Fruit fly (Drosophila melanogaster) whole organism, prepupa: Measurements from ENCODE around the gene pigeon.

ENCODE experiments used
- Blimp-1 ChIP-seq: fragments of 200-800 bp; sonication (Bioruptor generic); optimal IDR thresholded peaks from 3 replicates; lab custom pipeline; 2017; ENCODE audit warnings: missing biosample characterization, missing genetic modification characterization, mild to moderate bottlenecking, moderate library complexity, missing genetic modification reagents
- CG10669 ChIP-seq: fragments of 200-800 bp; sonication (Bioruptor generic); optimal IDR thresholded peaks from 3 replicates; lab custom pipeline; 2018; ENCODE audit warnings: missing biosample characterization, mild to moderate bottlenecking, missing genetic modification characterization, moderate library complexity
- CG11762 ChIP-seq: fragments of 200-800 bp; sonication (Bioruptor generic); optimal IDR thresholded peaks from 3 replicates; lab custom pipeline; 2016; ENCODE audit warnings: missing biosample characterization, missing genetic modification characterization; ENCODE audit not compliant: insufficient read depth
- CG15336 ChIP-seq: fragments of 200-800 bp; sonication (Bioruptor generic); IDR thresholded peaks from 2 replicates; pipeline ENCODE4 v1.3.6; 2022; ENCODE audit warnings: missing biosample characterization, missing genetic modification characterization
- CG1621 ChIP-seq: fragments of 200-800 bp; sonication (Bioruptor generic); optimal IDR thresholded peaks from 3 replicates; lab custom pipeline; 2018; ENCODE audit warnings: missing biosample characterization, mild to moderate bottlenecking, missing genetic modification characterization
- CG16779 ChIP-seq: fragments of 200-800 bp; sonication (Bioruptor generic); optimal IDR thresholded peaks from 3 replicates; lab custom pipeline; 2017; ENCODE audit warnings: missing biosample characterization, mild to moderate bottlenecking, missing genetic modification characterization
- CG31627 ChIP-seq: fragments of 200-800 bp; sonication (Bioruptor generic); optimal IDR thresholded peaks from 3 replicates; lab custom pipeline; 2016; ENCODE audit warnings: missing biosample characterization, missing genetic modification characterization
- CG32006 ChIP-seq: fragments of 200-800 bp; sonication (Bioruptor generic); optimal IDR thresholded peaks from 3 replicates; lab custom pipeline; 2017; ENCODE audit warnings: missing biosample characterization, mild to moderate bottlenecking, missing genetic modification characterization
- CG34406 ChIP-seq: fragments of 200-800 bp; sonication (Bioruptor generic); optimal IDR thresholded peaks from 3 replicates; lab custom pipeline; 2016; ENCODE audit warnings: missing biosample characterization, missing genetic modification characterization
- CG3919 ChIP-seq: fragments of 200-800 bp; sonication (Bioruptor generic); optimal IDR thresholded peaks from 3 replicates; lab custom pipeline; 2016; ENCODE audit warnings: missing biosample characterization, missing genetic modification characterization
- CG4318 ChIP-seq: fragments of 200-800 bp; sonication (Bioruptor generic); optimal IDR thresholded peaks from 3 replicates; lab custom pipeline; 2017; ENCODE audit warnings: missing biosample characterization, mild to moderate bottlenecking, missing genetic modification characterization
- CG6163 ChIP-seq: fragments of 200-800 bp; sonication (Bioruptor generic); IDR thresholded peaks from 3 replicates; pipeline ENCODE4 v1.3.6; 2022; ENCODE audit warnings: missing biosample characterization, missing genetic modification characterization
- CG6276 ChIP-seq: fragments of 200-800 bp; sonication (Bioruptor generic); optimal IDR thresholded peaks from 2 replicates; lab custom pipeline; 2017; ENCODE audit warnings: missing biosample characterization, mild to moderate bottlenecking, missing genetic modification characterization
- CG6808 ChIP-seq: fragments of 200-800 bp; sonication (Bioruptor generic); optimal IDR thresholded peaks from 3 replicates; lab custom pipeline; 2017; ENCODE audit warnings: missing biosample characterization, missing genetic modification characterization, mild to moderate bottlenecking, moderate library complexity, missing genetic modification reagents
- CG6854 ChIP-seq: fragments of 200-800 bp; sonication (Bioruptor generic); optimal IDR thresholded peaks from 2 replicates; lab custom pipeline; 2017; ENCODE audit warnings: missing biosample characterization, mild to moderate bottlenecking, missing genetic modification characterization
- CG7368 ChIP-seq: fragments of 200-800 bp; sonication (Bioruptor generic); optimal IDR thresholded peaks from 3 replicates; lab custom pipeline; 2016; ENCODE audit warnings: missing biosample characterization, missing genetic modification characterization
- CG8119 ChIP-seq: fragments of 200-800 bp; sonication (Bioruptor generic); IDR thresholded peaks from 3 replicates; pipeline ENCODE4 v1.3.6; 2022; ENCODE audit warnings: missing biosample characterization, missing genetic modification characterization
- CG8319 ChIP-seq: fragments of 200-800 bp; sonication (Bioruptor generic); optimal IDR thresholded peaks from 3 replicates; lab custom pipeline; 2016; ENCODE audit warnings: missing biosample characterization, missing genetic modification characterization
- CG8632 ChIP-seq: fragments of 200-800 bp; sonication (Bioruptor generic); optimal IDR thresholded peaks from 3 replicates; lab custom pipeline; 2016; ENCODE audit warnings: missing biosample characterization, missing genetic modification characterization
- CG9139 ChIP-seq: fragments of 200-800 bp; sonication (Bioruptor generic); optimal IDR thresholded peaks from 3 replicates; lab custom pipeline; 2017; ENCODE audit warnings: missing biosample characterization, mild to moderate bottlenecking, missing genetic modification characterization
- Eip75B ChIP-seq: fragments of 200-800 bp; sonication (Bioruptor generic); optimal IDR thresholded peaks from 3 replicates; lab custom pipeline; 2016; ENCODE audit warnings: missing biosample characterization, missing genetic modification characterization
- Eip78C ChIP-seq: fragments of 200-800 bp; sonication (Bioruptor generic); peaks from one replicate; lab custom pipeline; 2016; ENCODE audit warnings: missing biosample characterization, missing genetic modification characterization
- Eip93F ChIP-seq: fragments of 200-800 bp; sonication (Bioruptor generic); optimal IDR thresholded peaks from 2 replicates; lab custom pipeline; 2016; ENCODE audit warnings: missing biosample characterization, mild to moderate bottlenecking, missing genetic modification characterization
- Ets21C ChIP-seq: fragments of 200-800 bp; sonication (Bioruptor generic); optimal IDR thresholded peaks from 3 replicates; lab custom pipeline; 2016; ENCODE audit warnings: missing biosample characterization, missing genetic modification characterization
- Ets96B ChIP-seq: fragments of 200-800 bp; optimal IDR thresholded peaks from 2 replicates; lab custom pipeline; 2019; ENCODE audit warnings: missing biosample characterization, mild to moderate bottlenecking, missing genetic modification characterization, moderate library complexity
- Hr39 ChIP-seq: fragments of 200-800 bp; sonication (Bioruptor generic); optimal IDR thresholded peaks from 2 replicates; lab custom pipeline; 2016; ENCODE audit warnings: missing biosample characterization, missing genetic modification characterization
- Hr4 ChIP-seq: fragments of 200-800 bp; sonication (Bioruptor generic); optimal IDR thresholded peaks from 3 replicates; lab custom pipeline; 2016; ENCODE audit warnings: missing biosample characterization, missing genetic modification characterization
- Met ChIP-seq: fragments of 200-800 bp; sonication (Bioruptor generic); optimal IDR thresholded peaks from 3 replicates; lab custom pipeline; 2016; ENCODE audit warnings: missing biosample characterization, missing genetic modification characterization
- Smox ChIP-seq: fragments of 200-800 bp; sonication (Bioruptor generic); optimal IDR thresholded peaks from 3 replicates; lab custom pipeline; 2016; ENCODE audit warnings: missing biosample characterization, missing genetic modification characterization
- achi ChIP-seq: fragments of 200-800 bp; sonication (Bioruptor generic); optimal IDR thresholded peaks from 3 replicates; lab custom pipeline; 2016; ENCODE audit warnings: missing biosample characterization, missing genetic modification characterization
- dac ChIP-seq: fragments of 200-800 bp; sonication (Bioruptor generic); optimal IDR thresholded peaks from 2 replicates; lab custom pipeline; 2017; ENCODE audit warnings: missing biosample characterization, mild to moderate bottlenecking, missing genetic modification characterization
- dsx ChIP-seq: fragments of 200-800 bp; optimal IDR thresholded peaks from 3 replicates; lab custom pipeline; 2019; ENCODE audit warnings: missing biosample characterization, mild to moderate bottlenecking, missing genetic modification characterization, moderate library complexity; ENCODE audit not compliant: poor library complexity, severe bottlenecking
- eg ChIP-seq: fragments of 200-800 bp; sonication (Bioruptor generic); IDR thresholded peaks from 3 replicates; pipeline ENCODE4 v1.3.6; 2022; ENCODE audit warnings: missing biosample characterization, missing genetic modification characterization
- esn ChIP-seq: fragments of 200-800 bp; sonication (Bioruptor generic); optimal IDR thresholded peaks from 2 replicates; lab custom pipeline; 2016; ENCODE audit warnings: missing biosample characterization, mild to moderate bottlenecking, missing genetic modification characterization, moderate library complexity
- fd59A ChIP-seq: fragments of 200-800 bp; sonication (Bioruptor generic); optimal IDR thresholded peaks from 2 replicates; lab custom pipeline; 2017; ENCODE audit warnings: missing biosample characterization, mild to moderate bottlenecking, missing genetic modification characterization, missing genetic modification reagents
- fkh ChIP-seq: fragments of 200-800 bp; sonication (Bioruptor generic); optimal IDR thresholded peaks from 3 replicates; lab custom pipeline; 2017; ENCODE audit warnings: missing biosample characterization, mild to moderate bottlenecking, missing genetic modification characterization, moderate library complexity
- lz ChIP-seq: fragments of 200-800 bp; sonication (Bioruptor generic); optimal IDR thresholded peaks from 3 replicates; lab custom pipeline; 2016; ENCODE audit warnings: missing biosample characterization, missing genetic modification characterization
- net ChIP-seq: fragments of 200-800 bp; sonication (Bioruptor generic); optimal IDR thresholded peaks from 3 replicates; lab custom pipeline; 2016; ENCODE audit warnings: missing biosample characterization, missing genetic modification characterization
- pdm3 ChIP-seq: fragments of 200-800 bp; sonication (Bioruptor generic); optimal IDR thresholded peaks from 3 replicates; lab custom pipeline; 2016; ENCODE audit warnings: missing biosample characterization, missing genetic modification characterization
- salr ChIP-seq, 2 experiments: fragments of 200-800 bp; sonication (Bioruptor generic); optimal IDR thresholded peaks; 3 replicates each; lab custom pipeline; 2016 to 2018; ENCODE audit warnings: missing biosample characterization in 2 of 2, missing genetic modification characterization in 2 of 2, mild to moderate bottlenecking in 1 of 2
- spab ChIP-seq: fragments of 200-800 bp; sonication (Bioruptor generic); optimal IDR thresholded peaks from 2 replicates; lab custom pipeline; 2017; ENCODE audit warnings: missing biosample characterization, mild to moderate bottlenecking, missing genetic modification characterization, missing genetic modification reagents
- ss ChIP-seq, 2 experiments: fragments of 200-800 bp; sonication (Bioruptor generic); optimal IDR thresholded peaks; 2 replicates in 1 of 2; 3 replicates in 1 of 2; lab custom pipeline; 2017 to 2018; ENCODE audit warnings: mild to moderate bottlenecking in 2 of 2, missing biosample characterization in 2 of 2, missing genetic modification characterization in 2 of 2, moderate library complexity in 1 of 2
- svp ChIP-seq: fragments of 200-800 bp; sonication (Bioruptor generic); peaks from one replicate; lab custom pipeline; 2016; ENCODE audit warnings: missing biosample characterization, missing genetic modification characterization

The pigeon gene

dm6 chr2L:19235120-19235519 is 49.3 kb downstream of the pigeon start (continued):
- TF ChIP-seq CG16779 (tag; lab: Kevin White, UChicago) (no peak), Eip78C (GFP tag; lab: Kevin White, UChicago) (peak; percentile 14), CG34406 (no peak), svp (no peak), CG6163 (GFP tag; lab: Robert Waterston, UW) (peak; percentile 65), Smox (GFP tag; lab: Kevin White, UChicago) (no peak), Ets21C (no peak), esn (no peak), CG15336 (GFP tag; lab: Robert Waterston, UW) (peak; percentile 72), CG1621 (no peak), net (no peak), CG11762 (GFP tag; lab: Kevin White, UChicago) (no peak), ss (GFP tag; optimal IDR thresholded peaks at IDR 0.05; lab: Kevin White, UChicago) (no peak), CG4318 (peak; percentile 42), dsx (peak; percentile 15), fd59A (no peak), CG6276 (GFP tag; lab: Kevin White, UChicago) (peak; percentile 51), Eip93F (no peak), CG3919 (no peak), pdm3 (GFP tag; lab: Kevin White, UChicago) (peak; percentile 28), Ets96B (tag; lab: Kevin White, UChicago) (no peak), spab (GFP tag; lab: Kevin White, UChicago) (no peak), CG9139 (GFP tag; lab: Kevin White, UChicago) (no peak), Blimp-1 (GFP tag; lab: Kevin White, UChicago) (no peak), CG6854 (no peak), salr (GFP tag; optimal IDR thresholded peaks at IDR 0.05; lab: Kevin White, UChicago) (no peak), CG31627 (GFP tag; lab: Kevin White, UChicago) (no peak), CG7368 (no peak), CG8119 (GFP tag; lab: Robert Waterston, UW) (peak; percentile 78), CG32006 (GFP tag; lab: Kevin White, UChicago) (peak; percentile 72), Hr4 (GFP tag; lab: Kevin White, UChicago) (peak; percentile 59), lz (GFP tag; lab: Kevin White, UChicago) (no peak), CG6808 (GFP tag; lab: Kevin White, UChicago) (no peak), achi (GFP tag; lab: Kevin White, UChicago) (peak; percentile 11), Met (no peak), CG8632 (GFP tag; lab: Kevin White, UChicago) (no peak), fkh (GFP tag; lab: Kevin White, UChicago) (no peak)

DNA sequence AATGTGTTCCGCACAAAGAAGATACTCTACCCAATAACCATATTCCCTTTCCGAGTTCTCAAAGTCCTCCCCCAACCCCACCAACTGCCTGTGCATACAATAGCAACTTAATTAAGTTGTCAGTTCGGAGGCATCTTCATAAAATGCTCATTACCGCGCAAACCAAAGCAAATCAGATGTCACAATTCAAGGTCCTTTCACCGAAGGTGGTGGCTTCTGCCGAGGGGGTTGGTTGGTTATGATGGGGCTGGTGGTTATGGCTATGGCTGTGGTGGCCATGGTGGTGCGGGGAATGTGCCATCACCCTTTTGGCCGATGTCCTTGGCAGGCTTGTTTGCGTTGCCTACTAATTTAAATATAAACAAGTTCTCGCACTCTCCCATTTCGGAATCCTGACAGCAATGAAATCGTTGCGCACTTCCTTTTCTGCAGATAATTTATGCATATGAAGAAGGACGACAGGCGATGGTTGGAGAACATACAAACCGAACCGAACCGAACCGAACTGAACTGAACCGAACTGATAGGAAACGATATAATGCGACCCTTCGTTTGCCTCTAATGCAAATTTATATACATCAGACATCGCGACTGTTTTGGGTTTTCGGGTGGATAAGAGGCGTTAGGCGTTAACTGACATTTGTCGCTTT is 49.9 kb downstream of the pigeon start:
- no peak for TF ChIP-seq dac (GFP tag; lab: Kevin White, UChicago)
- TF ChIP-seq CG8319 (GFP tag; lab: Kevin White, UChicago) = no peak
- no peak for TF ChIP-seq Eip93F
- no peak for TF ChIP-seq lz (GFP tag; lab: Kevin White, UChicago)
- no peak for TF ChIP-seq svp
- TF ChIP-seq fd59A = no peak
- TF ChIP-seq Hr39 (GFP tag; lab: Kevin White, UChicago) = no peak
- no peak for TF ChIP-seq Hr4 (GFP tag; lab: Kevin White, UChicago)
- TF ChIP-seq Met = no peak
- no peak for TF ChIP-seq CG7368
- TF ChIP-seq CG9139 (GFP tag; lab: Kevin White, UChicago) = no peak
- no peak for TF ChIP-seq CG10669 (GFP tag; lab: Kevin White, UChicago)
- no peak for TF ChIP-seq eg
- TF ChIP-seq Eip75B (GFP tag; lab: Kevin White, UChicago) = no peak
- TF ChIP-seq CG8632 (GFP tag; lab: Kevin White, UChicago) = no peak
